Fruit fly (Drosophila melanogaster) Kc167 (cell line): ENCODE results near the gene Apc.

ENCODE experiments used
- Sin3A ChIP-seq: fragments of >200 bp; optimal IDR thresholded peaks from 2 replicates; lab custom pipeline; 2018; ENCODE audit warnings: missing external identifiers
- h ChIP-seq: fragments of >200 bp; optimal IDR thresholded peaks from 3 replicates; lab custom pipeline; 2018; ENCODE audit warnings: missing external identifiers
- psq ChIP-seq: fragments of >200 bp; optimal IDR thresholded peaks from 2 replicates; lab custom pipeline; 2017; ENCODE audit warnings: missing external identifiers

DNA sequence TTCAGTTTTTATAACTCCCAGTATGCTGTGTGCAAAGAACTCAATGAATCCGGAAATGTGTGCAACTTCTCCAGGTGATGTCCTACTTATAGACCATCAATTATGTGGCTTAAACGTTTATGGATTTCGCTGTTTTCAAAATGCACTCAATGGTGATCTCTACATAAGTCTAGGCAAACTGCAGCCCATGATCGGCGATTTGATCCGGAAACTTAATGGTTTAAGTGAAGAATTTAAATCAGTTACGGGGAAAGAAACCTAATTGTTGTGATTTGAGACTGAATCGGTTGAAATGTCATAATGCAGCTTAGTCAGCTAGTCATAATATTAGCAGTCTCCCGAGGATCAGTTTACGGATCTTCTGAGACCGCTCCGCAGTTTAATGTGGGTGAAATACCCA is 54.3 kb downstream of the Apc start, which contains the start of gene intr:
- TF ChIP-seq h (no peak), Sin3A (lab: Kevin White, UChicago) (no peak), psq (lab: Kevin White, UChicago) (no peak)
